Fruit fly (Drosophila melanogaster) whole organism, embryonic: ENCODE measurements around the gene Ctr1A.

Experiments used
- ATbp ChIP-seq: fragments of 200-800 bp; sonication (Bioruptor generic); optimal IDR thresholded peaks from 2 replicates; lab custom pipeline; 2017; ENCODE audit warnings: missing biosample characterization, mild to moderate bottlenecking, missing genetic modification characterization, missing genetic modification reagents
- Adf1 ChIP-seq: fragments of 200-800 bp; sonication (Bioruptor generic); IDR thresholded peaks from 2 replicates; pipeline ENCODE4 v1.3.6; 2022; ENCODE audit warnings: missing biosample characterization, missing genetic modification characterization
- Atf6 ChIP-seq: fragments of 200-800 bp; sonication (Bioruptor generic); IDR thresholded peaks from 2 replicates; pipeline ENCODE4 v1.3.6; 2022; ENCODE audit warnings: missing biosample characterization, missing genetic modification characterization
- CG12942 ChIP-seq: fragments of 200-800 bp; sonication (Bioruptor generic); optimal IDR thresholded peaks from 3 replicates; lab custom pipeline; 2016; ENCODE audit warnings: missing biosample characterization, missing genetic modification characterization
- CG14441 ChIP-seq: fragments of 200-800 bp; sonication (Bioruptor generic); IDR thresholded peaks from 2 replicates; pipeline ENCODE4 v1.3.6; 2022; ENCODE audit warnings: missing biosample characterization, missing genetic modification characterization
- CG14710 ChIP-seq: fragments of 200-800 bp; sonication (Bioruptor generic); optimal IDR thresholded peaks from 3 replicates; lab custom pipeline; 2019; ENCODE audit warnings: missing biosample characterization, mild to moderate bottlenecking, missing genetic modification characterization, moderate library complexity
- CG16863 ChIP-seq: fragments of 200-800 bp; sonication (Bioruptor generic); optimal IDR thresholded peaks from 3 replicates; lab custom pipeline; 2016; ENCODE audit warnings: missing biosample characterization, missing genetic modification characterization
- CG17328 ChIP-seq: fragments of 200-800 bp; sonication (Bioruptor generic); IDR thresholded peaks from 2 replicates; pipeline ENCODE4 v1.3.6; 2022; ENCODE audit warnings: missing biosample characterization, missing genetic modification characterization
- CG18476 ChIP-seq: fragments of 200-800 bp; sonication (Bioruptor generic); optimal IDR thresholded peaks from 2 replicates; lab custom pipeline; 2016; ENCODE audit warnings: missing biosample characterization, mild to moderate bottlenecking, missing genetic modification characterization
- CG31365 ChIP-seq: fragments of 200-800 bp; sonication (Bioruptor generic); optimal IDR thresholded peaks from 2 replicates; lab custom pipeline; 2018; ENCODE audit warnings: missing biosample characterization, mild to moderate bottlenecking, missing genetic modification characterization
- CG33213 ChIP-seq: fragments of 200-800 bp; sonication (Bioruptor generic); optimal IDR thresholded peaks from 3 replicates; lab custom pipeline; 2016; ENCODE audit warnings: missing biosample characterization, missing genetic modification characterization
- CG34422 ChIP-seq: fragments of 200-800 bp; sonication (Bioruptor generic); IDR thresholded peaks from 3 replicates; pipeline ENCODE4 v1.3.6; 2022; ENCODE audit warnings: missing biosample characterization, missing genetic modification characterization
- CG3838 ChIP-seq: fragments of 200-800 bp; sonication (Bioruptor generic); optimal IDR thresholded peaks from 3 replicates; lab custom pipeline; 2016; ENCODE audit warnings: missing biosample characterization, missing genetic modification characterization
- CG4328 ChIP-seq: fragments of 200-800 bp; sonication (Bioruptor generic); optimal IDR thresholded peaks from 3 replicates; lab custom pipeline; 2017; ENCODE audit warnings: missing biosample characterization, missing genetic modification reagents, missing genetic modification characterization
- CG5245 ChIP-seq: fragments of 200-800 bp; sonication (Bioruptor generic); optimal IDR thresholded peaks from 3 replicates; lab custom pipeline; 2016; ENCODE audit warnings: missing biosample characterization, missing genetic modification characterization
- CG8478 ChIP-seq: fragments of >200 bp; optimal IDR thresholded peaks from 2 replicates; lab custom pipeline; 2018
- CrebB ChIP-seq: fragments of 200-800 bp; sonication (Bioruptor generic); optimal IDR thresholded peaks from 3 replicates; lab custom pipeline; 2018; ENCODE audit warnings: missing biosample characterization, mild to moderate bottlenecking, missing genetic modification characterization
- D19A ChIP-seq: fragments of 200-800 bp; optimal IDR thresholded peaks from 3 replicates; lab custom pipeline; 2019; ENCODE audit warnings: missing biosample characterization, mild to moderate bottlenecking, missing genetic modification characterization, moderate library complexity
- ERR ChIP-seq: fragments of 200-800 bp; sonication (Bioruptor generic); optimal IDR thresholded peaks from 2 replicates; lab custom pipeline; 2016; ENCODE audit warnings: missing biosample characterization, missing genetic modification characterization
- Fer3 ChIP-seq: fragments of 200-800 bp; sonication (Bioruptor generic); optimal IDR thresholded peaks from 2 replicates; lab custom pipeline; 2018; ENCODE audit warnings: missing biosample characterization, mild to moderate bottlenecking, missing genetic modification characterization, moderate library complexity
- PHDP ChIP-seq: fragments of 200-800 bp; sonication (Bioruptor generic); optimal IDR thresholded peaks from 3 replicates; lab custom pipeline; 2018; ENCODE audit warnings: missing biosample characterization, mild to moderate bottlenecking, missing genetic modification characterization, moderate library complexity
- Rfx ChIP-seq: fragments of 200-800 bp; sonication (Bioruptor generic); IDR thresholded peaks from 2 replicates; pipeline ENCODE4 v1.3.6; 2022; ENCODE audit warnings: missing biosample characterization, missing genetic modification characterization
- Sox102F ChIP-seq: fragments of 200-800 bp; sonication (Bioruptor generic); optimal IDR thresholded peaks from 2 replicates; lab custom pipeline; 2018; ENCODE audit warnings: missing biosample characterization, mild to moderate bottlenecking, missing genetic modification characterization, moderate library complexity
- Sry-δ ChIP-seq: fragments of 200-800 bp; sonication (Bioruptor generic); optimal IDR thresholded peaks from 2 replicates; lab custom pipeline; 2016; ENCODE audit warnings: missing biosample characterization, missing genetic modification characterization
- Tbp ChIP-seq: fragments of >200 bp; optimal IDR thresholded peaks from 2 replicates; lab custom pipeline; 2018; ENCODE audit warnings: missing biosample characterization, missing genetic modification characterization
- abd-A ChIP-seq: fragments of 200-800 bp; sonication (Bioruptor generic); optimal IDR thresholded peaks from 3 replicates; lab custom pipeline; 2019; ENCODE audit warnings: missing biosample characterization, mild to moderate bottlenecking, missing genetic modification characterization, moderate library complexity
- bsh ChIP-seq, 2 experiments: fragments of 200-800 bp; sonication (Bioruptor generic); optimal IDR thresholded peaks; 2 replicates each; lab custom pipeline; 2017 to 2018; ENCODE audit warnings: mild to moderate bottlenecking in 2 of 2, missing biosample characterization in 2 of 2, missing genetic modification characterization in 2 of 2, moderate library complexity in 1 of 2
- dmrt11E ChIP-seq: fragments of 200-800 bp; sonication (Bioruptor generic); optimal IDR thresholded peaks from 3 replicates; lab custom pipeline; 2018; ENCODE audit warnings: missing biosample characterization, mild to moderate bottlenecking, missing genetic modification characterization, moderate library complexity
- dmrt99B ChIP-seq: fragments of 200-800 bp; sonication (Bioruptor generic); optimal IDR thresholded peaks from 2 replicates; lab custom pipeline; 2018; ENCODE audit warnings: missing biosample characterization, mild to moderate bottlenecking, missing genetic modification characterization, moderate library complexity
- dysf ChIP-seq: fragments of 200-800 bp; sonication (Bioruptor generic); IDR thresholded peaks from 3 replicates; pipeline ENCODE4 v1.3.6; 2022; ENCODE audit warnings: missing biosample characterization, missing genetic modification characterization
- ems ChIP-seq: fragments of 200-800 bp; sonication (Bioruptor generic); optimal IDR thresholded peaks from 3 replicates; lab custom pipeline; 2016; ENCODE audit warnings: missing biosample characterization, missing genetic modification characterization
- fd102C ChIP-seq: fragments of 200-800 bp; sonication (Bioruptor generic); optimal IDR thresholded peaks from 2 replicates; lab custom pipeline; 2018; ENCODE audit warnings: missing biosample characterization, mild to moderate bottlenecking, missing genetic modification characterization, moderate library complexity
- ftz-f1 ChIP-seq: fragments of 200-800 bp; sonication (Bioruptor generic); optimal IDR thresholded peaks from 2 replicates; lab custom pipeline; 2016; ENCODE audit warnings: missing biosample characterization, missing genetic modification characterization
- gsb-n ChIP-seq: fragments of 200-800 bp; sonication (Bioruptor generic); optimal IDR thresholded peaks from 3 replicates; lab custom pipeline; 2018; ENCODE audit warnings: missing biosample characterization, mild to moderate bottlenecking, missing genetic modification characterization
- hbn ChIP-seq: fragments of 200-800 bp; sonication (Bioruptor generic); IDR thresholded peaks from 2 replicates; pipeline ENCODE4 v1.3.6; 2022; ENCODE audit warnings: missing biosample characterization, missing genetic modification characterization; ENCODE audit not compliant: partially characterized antibody
- jigr1 ChIP-seq: fragments of 200-800 bp; sonication (Bioruptor generic); IDR thresholded peaks from 3 replicates; pipeline ENCODE4 v1.3.6; 2022; ENCODE audit warnings: missing biosample characterization, missing genetic modification characterization
- jing ChIP-seq: fragments of 200-800 bp; sonication (Bioruptor generic); optimal IDR thresholded peaks from 2 replicates; lab custom pipeline; 2018; ENCODE audit warnings: missing biosample characterization, mild to moderate bottlenecking, missing genetic modification characterization
- jumu ChIP-seq: fragments of 200-800 bp; sonication (Bioruptor generic); optimal IDR thresholded peaks from 3 replicates; lab custom pipeline; 2016; ENCODE audit warnings: missing biosample characterization, missing genetic modification characterization
- lilli ChIP-seq: fragments of 200-800 bp; sonication (Bioruptor generic); optimal IDR thresholded peaks from 3 replicates; lab custom pipeline; 2016; ENCODE audit warnings: missing biosample characterization, missing genetic modification characterization
- nerfin-1 ChIP-seq: fragments of 200-800 bp; sonication (Bioruptor generic); optimal IDR thresholded peaks from 3 replicates; lab custom pipeline; 2019; ENCODE audit warnings: missing biosample characterization, mild to moderate bottlenecking, missing genetic modification characterization, moderate library complexity
- pan ChIP-seq, 4 experiments: fragments of >200 bp in 3 of 4; fragments of 200-800 bp in 1 of 4; sonication (Bioruptor generic) in 1 of 4; optimal IDR thresholded peaks in 3 of 4; IDR thresholded peaks in 1 of 4; 2 replicates each; pipeline versions ENCODE4 v1.3.6 to Lab custom; 2017 to 2022; ENCODE audit warnings: missing biosample characterization in 2 of 4, missing genetic modification characterization in 2 of 4, mixed read lengths in 1 of 4
- psq ChIP-seq: fragments of 200-800 bp; sonication (Bioruptor generic); optimal IDR thresholded peaks from 2 replicates; lab custom pipeline; 2017; ENCODE audit warnings: missing biosample characterization, missing genetic modification characterization
- sc ChIP-seq, 3 experiments: fragments of >200 bp in 2 of 3; fragments of 200-800 bp in 1 of 3; sonication (Bioruptor generic) in 1 of 3; optimal IDR thresholded peaks; 2 replicates in 2 of 3; 3 replicates in 1 of 3; lab custom pipeline; 2017; ENCODE audit warnings: mild to moderate bottlenecking in 1 of 3, missing biosample characterization in 1 of 3, missing genetic modification characterization in 1 of 3, missing genetic modification reagents in 1 of 3
- schlank ChIP-seq: fragments of 200-800 bp; sonication (Bioruptor generic); optimal IDR thresholded peaks from 2 replicates; lab custom pipeline; 2018; ENCODE audit warnings: missing biosample characterization, mild to moderate bottlenecking, missing genetic modification characterization
- shn ChIP-seq: fragments of 200-800 bp; sonication (Bioruptor generic); optimal IDR thresholded peaks from 3 replicates; lab custom pipeline; 2016; ENCODE audit warnings: missing biosample characterization, missing genetic modification characterization
- sr ChIP-seq: fragments of 200-800 bp; sonication (Bioruptor generic); IDR thresholded peaks from 3 replicates; pipeline ENCODE4 v1.3.6; 2022; ENCODE audit warnings: missing biosample characterization, missing genetic modification characterization
- toy ChIP-seq: fragments of 200-800 bp; sonication (Bioruptor generic); IDR thresholded peaks from 2 replicates; pipeline ENCODE4 v1.3.6; 2022; ENCODE audit warnings: missing biosample characterization, missing genetic modification characterization
- zfh2 ChIP-seq: fragments of 200-800 bp; sonication (Bioruptor generic); optimal IDR thresholded peaks from 2 replicates; lab custom pipeline; 2016; ENCODE audit warnings: missing biosample characterization, missing genetic modification characterization

Ctr1A gene

DNA sequence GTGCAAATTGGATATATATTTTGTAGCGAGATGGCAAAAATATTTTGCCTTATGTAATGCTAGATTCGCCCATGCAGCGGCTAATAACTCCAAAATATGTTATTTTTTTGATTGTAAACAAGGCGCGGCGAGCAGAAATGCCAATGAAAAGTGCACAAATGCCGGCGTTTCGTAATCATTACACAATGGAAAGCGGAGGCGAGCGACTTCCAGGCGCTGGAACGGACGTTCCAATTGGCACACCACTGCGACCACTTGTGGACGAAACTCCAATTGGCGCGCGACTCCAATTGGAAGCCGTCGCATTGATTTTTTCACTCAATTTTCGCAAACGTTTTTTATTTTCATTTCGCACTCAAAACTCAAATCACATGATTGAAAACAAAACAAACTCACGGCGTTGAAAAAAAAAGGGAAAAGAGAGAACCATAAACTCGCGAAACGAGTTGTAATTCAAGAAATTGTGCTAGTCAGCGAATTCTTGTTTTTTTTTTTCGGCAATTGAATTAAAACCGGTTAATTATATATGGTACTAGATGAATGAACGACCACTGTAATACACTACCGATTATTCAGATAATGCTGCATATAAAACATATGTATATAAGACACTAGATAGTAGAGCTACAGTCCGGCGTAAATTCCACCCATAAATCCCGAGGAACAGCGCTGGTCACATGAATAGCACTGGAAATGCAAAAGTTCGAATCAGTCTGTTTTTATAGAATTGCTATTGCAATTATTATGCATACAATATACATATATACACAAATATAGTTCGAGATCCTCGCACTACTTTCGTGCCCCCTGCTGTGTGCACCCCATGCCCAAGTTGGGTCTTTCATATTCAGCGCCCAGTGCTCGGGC lies 17.4 kb downstream of the Ctr1A start, which contains the start of gene ND-ASHI (continued):
- no peak for TF ChIP-seq abd-A (tag; lab: Kevin White, UChicago)
- peak; percentile 52 for TF ChIP-seq Sry-δ
- TF ChIP-seq hbn: no peak
- peak; percentile 84 for TF ChIP-seq CG3838 (GFP tag; lab: Kevin White, UChicago)
- TF ChIP-seq Sox102F: peak; percentile 92
- peak; percentile 97 for TF ChIP-seq lilli (GFP tag; lab: Kevin White, UChicago)
- TF ChIP-seq gsb-n (tag; lab: Kevin White, UChicago): peak; percentile 84
- TF ChIP-seq CG31365: peak; percentile 88
- TF ChIP-seq jumu (GFP tag; lab: Kevin White, UChicago): peak; percentile 86
- peak; percentile 98 for TF ChIP-seq Rfx (GFP tag; lab: Robert Waterston, UW)
- TF ChIP-seq dmrt99B: peak; percentile 94
- TF ChIP-seq CrebB (tag; lab: Kevin White, UChicago): peak; percentile 95
- TF ChIP-seq ftz-f1 (GFP tag; lab: Kevin White, UChicago): peak; percentile 69
- peak; percentile 87 for TF ChIP-seq CG12942 (GFP tag; lab: Kevin White, UChicago)
- peak; percentile 93 to 94 for TF ChIP-seq bsh (GFP tag; optimal IDR thresholded peaks at IDR 0.05; lab: Kevin White, UChicago)
- peak; percentile 83 for TF ChIP-seq nerfin-1 (tag; lab: Kevin White, UChicago)
- TF ChIP-seq CG18476 (GFP tag; lab: Kevin White, UChicago): peak; percentile 93
- TF ChIP-seq CG17328 (GFP tag; lab: Robert Waterston, UW): peak; percentile 97
- peak; percentile 69 for TF ChIP-seq psq (GFP tag; lab: Kevin White, UChicago)
- TF ChIP-seq sr (GFP tag; lab: Robert Waterston, UW): peak; percentile 90
- peak; percentile 97 for TF ChIP-seq CG34422 (GFP tag; lab: Robert Waterston, UW)
- peak; percentile 91 for TF ChIP-seq ATbp
- no peak for TF ChIP-seq jing
- TF ChIP-seq PHDP (tag; lab: Kevin White, UChicago): peak; percentile 95
- peak; percentile 96 for TF ChIP-seq Atf6
- peak; percentile 94 for TF ChIP-seq CG5245
- peak; percentile 84 for TF ChIP-seq dmrt11E
- peak; percentile 93 for TF ChIP-seq ems (GFP tag; lab: Kevin White, UChicago)
- peak; percentile 93 for TF ChIP-seq ERR
- no peak for TF ChIP-seq Tbp (GFP tag; lab: Kevin White, UChicago)
- TF ChIP-seq dysf: peak; percentile 96
- no peak for TF ChIP-seq pan (optimal IDR thresholded peaks at IDR 0.05; lab: Kevin White, UChicago)
- TF ChIP-seq pan (GFP tag; optimal IDR thresholded peaks at IDR 0.05 in 1 of 2, IDR thresholded peaks at IDR 0.05 in 1 of 2): peak in 1 of 2 experiments; percentile 97
- TF ChIP-seq sc (optimal IDR thresholded peaks at IDR 0.05; lab: Kevin White, UChicago): no peak
- TF ChIP-seq sc (GFP tag; optimal IDR thresholded peaks at IDR 0.05; lab: Kevin White, UChicago): peak; percentile 82
- peak; percentile 89 for TF ChIP-seq CG33213 (GFP tag; lab: Kevin White, UChicago)
- TF ChIP-seq D19A (tag; lab: Kevin White, UChicago): peak; percentile 90
- TF ChIP-seq Adf1 (GFP tag; lab: Robert Waterston, UW): peak; percentile 80
- TF ChIP-seq Fer3 (tag; lab: Kevin White, UChicago): peak; percentile 96
- peak; percentile 77 for TF ChIP-seq shn (GFP tag; lab: Kevin White, UChicago)
- peak; percentile 81; the same call in 2 of the 3 replicates for TF ChIP-seq jigr1 (GFP tag; lab: Robert Waterston, UW)
- TF ChIP-seq zfh2 (GFP tag; lab: Kevin White, UChicago): peak; percentile 94
- TF ChIP-seq CG14441 (GFP tag; lab: Robert Waterston, UW): peak; percentile 99
- TF ChIP-seq CG8478 (lab: Kevin White, UChicago): no peak
- peak; percentile 97 for TF ChIP-seq schlank (tag; lab: Kevin White, UChicago)
- TF ChIP-seq toy (GFP tag; lab: Robert Waterston, UW): peak; percentile 94
- peak; percentile 15 for TF ChIP-seq fd102C (GFP tag; lab: Kevin White, UChicago)
- TF ChIP-seq CG16863 (GFP tag; lab: Kevin White, UChicago): peak; percentile 85
- peak; percentile 79 for TF ChIP-seq CG14710 (tag; lab: Kevin White, UChicago)
- peak; percentile 83 for TF ChIP-seq CG4328 (GFP tag; lab: Kevin White, UChicago)
